Worm (Caenorhabditis elegans) whole organism, early embryonic: ENCODE data around the gene smgl-2.

Experiments
- B0310.2 ChIP-seq: sonication (generic microtip); optimal IDR thresholded peaks from 2 replicates; lab custom pipeline; 2016; ENCODE audit warnings: mild to moderate bottlenecking, missing genetic modification characterization, missing compliant biosample characterization
- F13C5.2 ChIP-seq: sonication (generic microtip); optimal IDR thresholded peaks from 2 replicates; lab custom pipeline; 2017; ENCODE audit warnings: mild to moderate bottlenecking, missing genetic modification characterization, inconsistent platforms, missing compliant biosample characterization
- aly-1 ChIP-seq: sonication (generic microtip); optimal IDR thresholded peaks from 2 replicates; lab custom pipeline; 2016; ENCODE audit warnings: missing genetic modification characterization, missing compliant biosample characterization
- ama-1 ChIP-seq: fragments of 150-350 bp; optimal IDR thresholded peaks from 2 replicates; lab custom pipeline; 2014
- ceh-13 ChIP-seq: fragments of 200-800 bp; sonication (Bioruptor generic); optimal IDR thresholded peaks from 2 replicates; lab custom pipeline; 2018; ENCODE audit warnings: mild to moderate bottlenecking, missing genetic modification characterization, missing compliant biosample characterization
- ceh-36 ChIP-seq: sonication (generic microtip); optimal IDR thresholded peaks from 2 replicates; lab custom pipeline; 2016; ENCODE audit warnings: missing genetic modification characterization, inconsistent platforms, missing compliant biosample characterization
- ets-7 ChIP-seq: sonication (generic microtip); optimal IDR thresholded peaks from 2 replicates; lab custom pipeline; 2016; ENCODE audit warnings: missing genotype, missing genetic modification characterization, missing compliant biosample characterization
- flt-1 ChIP-seq: fragments of 200-800 bp; sonication (Bioruptor generic); IDR thresholded peaks from 2 replicates; pipeline ENCODE4 v1.3.6; 2022; ENCODE audit warnings: missing genetic modification characterization, missing compliant biosample characterization
- hmbx-1 ChIP-seq: sonication (generic microtip); optimal IDR thresholded peaks from 2 replicates; lab custom pipeline; 2016; ENCODE audit warnings: mild to moderate bottlenecking, missing genetic modification characterization, missing compliant biosample characterization
- hmg-4 ChIP-seq: fragments of 200-800 bp; sonication (Bioruptor generic); optimal IDR thresholded peaks from 2 replicates; lab custom pipeline; 2018; ENCODE audit warnings: mild to moderate bottlenecking, missing genetic modification characterization, missing compliant biosample characterization
- hnd-1 ChIP-seq: sonication (generic microtip); optimal IDR thresholded peaks from 2 replicates; lab custom pipeline; 2016; ENCODE audit warnings: missing genetic modification characterization, missing compliant biosample characterization
- pes-1 ChIP-seq: fragments of 200-800 bp; sonication (Bioruptor generic); IDR thresholded peaks from 2 replicates; pipeline ENCODE4 v1.3.6; 2022; ENCODE audit warnings: missing genetic modification reagents, missing genetic modification characterization, missing compliant biosample characterization
- scrt-1 ChIP-seq: fragments of 200-800 bp; sonication (Bioruptor generic); IDR thresholded peaks from 2 replicates; pipeline ENCODE4 v1.3.6; 2022; ENCODE audit warnings: missing genetic modification characterization, missing compliant biosample characterization
- sea-1 ChIP-seq: fragments of 200-800 bp; sonication (Bioruptor generic); conservative IDR thresholded peaks from 2 replicates; pipeline ENCODE4 v1.3.6; 2022; ENCODE audit warnings: missing genetic modification characterization, missing compliant biosample characterization
- tbx-11 ChIP-seq: fragments of 200-800 bp; sonication (Bioruptor generic); IDR thresholded peaks from 2 replicates; pipeline ENCODE4 v1.3.6; 2022; ENCODE audit warnings: missing genetic modification characterization, missing compliant biosample characterization
- tbx-37 ChIP-seq: fragments of 200-800 bp; sonication (Bioruptor generic); conservative IDR thresholded peaks from 2 replicates; pipeline ENCODE4 v1.3.6; 2022; ENCODE audit warnings: missing genetic modification reagents, missing genetic modification characterization, missing compliant biosample characterization
- tra-4 ChIP-seq: sonication (generic microtip); optimal IDR thresholded peaks from 2 replicates; lab custom pipeline; 2017; ENCODE audit warnings: missing genetic modification characterization, missing compliant biosample characterization

Gene smgl-2

DNA sequence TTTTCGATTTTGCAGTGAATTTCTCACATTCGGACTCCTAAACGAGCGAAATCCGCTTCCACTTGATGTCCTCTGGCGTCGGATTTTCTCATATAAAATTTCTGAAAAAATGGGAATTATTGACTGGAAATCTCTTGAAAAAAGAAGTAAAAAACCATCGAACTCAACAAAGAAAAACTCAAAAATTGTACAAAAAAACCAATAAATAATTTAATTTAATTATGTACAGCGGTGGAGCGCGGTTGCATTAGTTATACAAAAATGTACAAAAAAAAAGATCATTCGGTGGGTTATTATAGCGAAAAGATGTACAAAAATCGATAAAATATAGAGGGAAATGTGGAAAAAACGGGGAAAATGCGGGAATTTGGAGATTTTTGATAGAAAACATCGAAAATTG, 3.3 kb upstream of the smgl-2 start, which contains the start of gene Y37E11AM.4:
Y37E11AM.4 (minus strand) TSS at position 101 of the 400 bp plus-strand sequence.
- no peak for TF ChIP-seq F13C5.2
- TF ChIP-seq tra-4 (tag; lab: Kevin White, UChicago), result no peak
- TF ChIP-seq sea-1, result no peak
- TF ChIP-seq aly-1, result no peak
- TF ChIP-seq tbx-37 (GFP tag; lab: Robert Waterston, UW), result no peak
- no peak for TF ChIP-seq B0310.2 (tag; lab: Kevin White, UChicago)
- no peak for TF ChIP-seq hmg-4 (GFP tag; lab: Kevin White, UChicago)
- no peak for TF ChIP-seq ets-7 (tag; lab: Kevin White, UChicago)
- TF ChIP-seq hnd-1 (tag; lab: Kevin White, UChicago), result no peak
- TF ChIP-seq ceh-13 (GFP tag; lab: Kevin White, UChicago), result no peak

DNA sequence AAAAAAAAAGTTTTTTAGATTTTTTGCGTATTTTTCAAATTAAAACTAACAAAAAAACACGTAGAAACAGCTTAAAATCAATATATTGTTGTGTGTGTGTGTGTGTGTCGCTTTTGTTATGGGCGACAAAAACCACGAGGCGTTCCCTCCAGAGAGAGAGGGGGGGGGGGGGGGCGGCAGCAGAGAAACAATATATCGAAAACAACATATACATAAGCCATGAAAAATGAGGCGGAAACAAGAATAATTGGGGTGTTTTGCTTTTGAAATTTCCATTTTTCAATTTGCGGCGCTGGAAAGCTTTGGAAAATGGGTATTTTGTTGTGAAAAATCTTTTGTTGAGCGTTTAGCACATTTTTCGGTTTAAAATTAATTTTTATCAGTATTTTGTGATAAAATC, 603 bp upstream of the smgl-2 start, which contains the start of gene Y37E11AM.2:
Y37E11AM.2 (minus strand) TSS at position 101 of the 400 bp plus-strand sequence.
- TF ChIP-seq B0310.2 (tag; lab: Kevin White, UChicago), result no peak
- TF ChIP-seq tra-4 (tag; lab: Kevin White, UChicago), result no peak
- TF ChIP-seq ets-7 (tag; lab: Kevin White, UChicago), result no peak
- no peak for TF ChIP-seq hmg-4 (GFP tag; lab: Kevin White, UChicago)
- no peak for TF ChIP-seq flt-1 (GFP tag; lab: Robert Waterston, UW)
- no peak for TF ChIP-seq ceh-36 (tag; lab: Kevin White, UChicago)
- TF ChIP-seq aly-1, result no peak
- TF ChIP-seq tbx-37 (GFP tag; lab: Robert Waterston, UW), result no peak
- no peak for TF ChIP-seq hmbx-1
- TF ChIP-seq ceh-13 (GFP tag; lab: Kevin White, UChicago), result no peak
- no peak for TF ChIP-seq sea-1
- no peak for TF ChIP-seq F13C5.2

DNA sequence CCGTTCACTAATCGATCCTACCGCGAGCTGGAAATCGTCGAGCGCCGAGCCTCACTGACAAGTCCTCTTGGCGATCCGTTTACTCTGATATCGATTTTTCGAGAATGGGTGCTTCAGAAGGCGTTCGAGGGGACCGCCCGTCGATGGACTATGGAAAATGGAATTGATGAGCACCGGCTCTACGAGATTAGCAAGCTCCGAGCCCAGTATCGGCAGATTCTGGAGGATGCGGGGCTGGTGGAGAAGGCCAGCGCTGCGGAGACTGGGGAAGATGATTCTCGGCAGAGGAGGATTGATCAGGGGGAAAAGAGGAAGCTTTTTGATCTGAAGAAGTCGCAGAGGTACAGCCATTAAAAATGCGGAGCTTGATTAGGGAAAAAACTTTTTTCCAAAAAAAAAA, 5.5 kb downstream of the smgl-2 start:
- TF ChIP-seq ceh-36 (tag; lab: Kevin White, UChicago), result no peak
- no peak for TF ChIP-seq flt-1 (GFP tag; lab: Robert Waterston, UW)
- TF ChIP-seq aly-1, result no peak
- no peak for TF ChIP-seq F13C5.2
- no peak for TF ChIP-seq ama-1
- TF ChIP-seq hmg-4 (GFP tag; lab: Kevin White, UChicago), result no peak
- no peak for TF ChIP-seq tbx-37 (GFP tag; lab: Robert Waterston, UW)
- TF ChIP-seq B0310.2 (tag; lab: Kevin White, UChicago), result no peak
- no peak for TF ChIP-seq sea-1
- no peak for TF ChIP-seq ets-7 (tag; lab: Kevin White, UChicago)
- TF ChIP-seq tra-4 (tag; lab: Kevin White, UChicago), result no peak
- no peak for TF ChIP-seq pes-1 (GFP tag; lab: Robert Waterston, UW)
- TF ChIP-seq hmbx-1, result no peak
- no peak for TF ChIP-seq scrt-1 (GFP tag; lab: Robert Waterston, UW)
- no peak for TF ChIP-seq ceh-13 (GFP tag; lab: Kevin White, UChicago)
- no peak for TF ChIP-seq hnd-1 (tag; lab: Kevin White, UChicago)

DNA sequence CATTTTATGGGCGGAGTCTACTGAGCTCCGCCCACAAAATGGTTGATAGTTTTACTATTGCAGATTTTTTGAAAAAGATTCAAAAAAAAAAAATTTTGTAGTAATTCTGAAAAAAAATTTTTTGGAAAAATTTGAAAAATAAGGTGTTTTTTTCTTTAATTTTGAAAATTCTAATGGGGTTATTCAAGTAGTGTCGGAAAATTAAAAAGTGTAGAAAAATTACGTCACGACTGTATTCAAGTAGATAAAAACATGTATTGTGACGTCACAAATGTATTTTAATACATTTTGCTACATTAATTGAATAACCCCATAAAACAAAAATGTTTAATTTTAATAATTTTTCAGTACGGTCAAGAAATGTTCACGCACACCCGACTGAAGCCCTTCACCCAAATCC, 7.3 kb downstream of the smgl-2 start:
- no peak for TF ChIP-seq hmg-4 (GFP tag; lab: Kevin White, UChicago)
- no peak for TF ChIP-seq flt-1 (GFP tag; lab: Robert Waterston, UW)
- TF ChIP-seq B0310.2 (tag; lab: Kevin White, UChicago), result no peak
- TF ChIP-seq scrt-1 (GFP tag; lab: Robert Waterston, UW), result no peak
- TF ChIP-seq pes-1 (GFP tag; lab: Robert Waterston, UW), result no peak
- no peak for TF ChIP-seq aly-1
- no peak for TF ChIP-seq ets-7 (tag; lab: Kevin White, UChicago)
- no peak for TF ChIP-seq hnd-1 (tag; lab: Kevin White, UChicago)
- TF ChIP-seq tbx-37 (GFP tag; lab: Robert Waterston, UW), result no peak
- no peak for TF ChIP-seq tra-4 (tag; lab: Kevin White, UChicago)
- no peak for TF ChIP-seq tbx-11 (GFP tag; lab: Robert Waterston, UW)
- TF ChIP-seq F13C5.2, result no peak
- TF ChIP-seq ceh-36 (tag; lab: Kevin White, UChicago), result no peak
- TF ChIP-seq hmbx-1, result no peak
- TF ChIP-seq sea-1, result no peak
- no peak for TF ChIP-seq ceh-13 (GFP tag; lab: Kevin White, UChicago)
- no peak for TF ChIP-seq ama-1

DNA sequence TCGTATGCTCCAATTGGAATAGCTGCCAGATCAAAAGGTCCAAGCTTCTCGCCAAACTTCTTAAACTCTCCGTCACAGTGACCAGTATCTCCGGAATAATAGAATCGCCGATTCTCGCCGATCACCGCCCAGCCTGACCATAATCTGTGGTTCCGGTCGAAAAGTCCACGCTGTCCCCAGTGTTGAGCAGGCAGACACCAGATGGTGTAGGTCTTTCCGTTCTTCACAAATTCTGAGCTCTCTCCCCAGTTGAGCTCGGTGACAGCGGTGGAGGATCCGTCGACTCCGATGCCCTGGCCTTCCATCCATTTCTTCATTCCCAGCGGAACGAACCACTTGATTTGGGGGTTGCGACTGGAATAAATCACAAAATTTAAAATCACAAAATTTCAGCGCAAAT, 10.3 kb downstream of the smgl-2 start:
- TF ChIP-seq tra-4 (tag; lab: Kevin White, UChicago), result no peak

DNA sequence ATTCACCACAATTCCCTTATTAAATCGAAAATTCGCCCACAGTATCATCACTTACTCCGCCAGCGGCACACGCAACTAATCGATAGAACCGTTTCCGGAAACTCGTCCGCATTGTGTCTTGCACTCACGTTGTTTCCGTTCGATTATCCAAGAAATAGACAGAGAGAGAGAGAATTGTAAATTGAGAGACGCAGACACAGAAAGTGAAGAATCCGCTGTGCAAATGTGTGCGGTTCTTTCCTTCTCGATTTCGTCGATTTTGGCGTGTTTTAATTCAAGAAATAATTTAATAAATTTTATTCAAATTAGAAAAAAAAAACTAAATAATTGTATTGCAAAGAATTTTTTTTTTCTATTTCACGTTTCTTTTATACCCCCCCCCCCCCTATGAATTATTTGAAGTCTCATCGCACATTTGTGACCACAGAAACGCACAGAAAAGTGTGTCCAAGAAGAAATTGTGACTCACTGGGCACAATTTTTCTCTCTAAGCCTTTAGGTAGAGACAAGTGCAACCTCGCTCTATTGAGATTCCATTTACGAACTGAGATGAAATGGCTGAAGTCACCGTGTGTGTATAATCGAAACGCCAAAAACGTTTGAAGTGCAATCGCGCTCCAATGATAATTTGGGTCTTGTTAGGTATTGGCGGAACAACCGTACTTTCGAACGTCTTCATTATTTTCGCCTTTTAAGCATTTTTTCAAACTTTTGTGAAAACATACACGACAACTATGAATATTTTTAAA, 12.9 kb downstream of the smgl-2 start, which contains the start of gene nape-2:
nape-2 (minus strand) TSS at position 271 of the 749 bp plus-strand sequence.
- TF ChIP-seq tra-4 (tag; lab: Kevin White, UChicago), result no peak
- TF ChIP-seq tbx-37 (GFP tag; lab: Robert Waterston, UW), result no peak
- TF ChIP-seq ceh-13 (GFP tag; lab: Kevin White, UChicago), result no peak
- TF ChIP-seq sea-1, result no peak
- no peak for TF ChIP-seq hnd-1 (tag; lab: Kevin White, UChicago)
- no peak for TF ChIP-seq ama-1
- no peak for TF ChIP-seq hmbx-1
- TF ChIP-seq ceh-36 (tag; lab: Kevin White, UChicago), result no peak
- no peak for TF ChIP-seq tbx-11 (GFP tag; lab: Robert Waterston, UW)
- TF ChIP-seq flt-1 (GFP tag; lab: Robert Waterston, UW), result no peak
- no peak for TF ChIP-seq pes-1 (GFP tag; lab: Robert Waterston, UW)
- no peak for TF ChIP-seq ets-7 (tag; lab: Kevin White, UChicago)
- no peak for TF ChIP-seq hmg-4 (GFP tag; lab: Kevin White, UChicago)
- TF ChIP-seq B0310.2 (tag; lab: Kevin White, UChicago), result no peak
- TF ChIP-seq aly-1, result no peak

DNA sequence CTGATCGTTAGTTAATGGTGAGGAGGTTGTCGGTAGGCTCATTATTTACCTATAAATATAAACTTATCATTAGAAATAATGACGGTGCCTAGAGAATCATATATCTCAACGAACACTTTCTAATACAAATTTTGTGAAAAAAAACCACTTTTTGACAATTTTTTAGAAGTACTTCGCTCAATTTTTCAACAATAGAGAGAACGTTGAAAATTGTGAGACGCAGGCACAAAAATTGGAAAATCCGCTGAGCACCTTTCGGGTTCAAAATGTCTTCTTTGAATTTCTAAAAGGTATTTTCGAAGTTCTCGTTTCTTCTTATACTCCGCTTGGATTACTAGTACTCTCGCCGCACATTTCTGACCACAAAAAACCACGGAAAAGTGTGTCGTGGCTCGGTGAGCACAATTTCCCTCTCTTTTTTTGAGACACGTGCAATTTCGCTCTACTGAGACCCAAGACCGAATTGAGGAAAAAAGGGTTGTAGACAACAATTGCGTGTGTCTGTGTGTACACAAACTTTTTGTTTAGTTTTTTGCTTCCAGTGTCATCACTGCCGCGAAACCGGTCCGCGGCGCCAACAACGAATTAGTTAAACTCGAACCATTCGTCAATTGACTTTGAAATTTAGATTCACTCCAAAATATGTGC, 15.0 kb downstream of the smgl-2 start, which contains the start of gene nape-1:
nape-1 (minus strand) TSS at position 51 of the 648 bp plus-strand sequence.
- TF ChIP-seq sea-1 (no peak), pes-1 (GFP tag; lab: Robert Waterston, UW) (no peak), F13C5.2 (no peak), tbx-37 (GFP tag; lab: Robert Waterston, UW) (no peak), B0310.2 (tag; lab: Kevin White, UChicago) (no peak), ets-7 (tag; lab: Kevin White, UChicago) (no peak), hnd-1 (tag; lab: Kevin White, UChicago) (no peak), tbx-11 (GFP tag; lab: Robert Waterston, UW) (no peak), tra-4 (tag; lab: Kevin White, UChicago) (no peak), aly-1 (no peak), hmg-4 (GFP tag; lab: Kevin White, UChicago) (no peak), flt-1 (GFP tag; lab: Robert Waterston, UW) (no peak), hmbx-1 (no peak), ama-1 (no peak), ceh-13 (GFP tag; lab: Kevin White, UChicago) (no peak), scrt-1 (GFP tag; lab: Robert Waterston, UW) (no peak), ceh-36 (tag; lab: Kevin White, UChicago) (no peak)
